Worm (Caenorhabditis elegans): ENCODE data around the gene subs-4.

- TF ChIP-seq dao-5 (tag; optimal IDR thresholded peaks at IDR 0.05): no peak
- TF ChIP-seq W03F9.2 (tag; optimal IDR thresholded peaks at IDR 0.05): no peak
- no peak for TF ChIP-seq him-1 (tag; optimal IDR thresholded peaks at IDR 0.05)
Observed at ce11 chrIII:11378450-11378849, 3.6 kb upstream of the subs-4 start.
